Worm (Caenorhabditis elegans): ENCODE measurements around the gene lgc-47.

Gene lgc-47

ce11 chrX:9842102-9842501 lies 34.6 kb upstream of the lgc-47 start:
- TF ChIP-seq lin-14 (GFP tag; optimal IDR thresholded peaks at IDR 0.05) (peak; percentile 45), hlh-4 (tag; optimal IDR thresholded peaks at IDR 0.05) (no peak), rnt-1 (tag; optimal IDR thresholded peaks at IDR 0.05) (peak; percentile 81), nhr-71 (tag; optimal IDR thresholded peaks at IDR 0.05) (peak; percentile 25), nhr-77 (tag; optimal IDR thresholded peaks at IDR 0.05) (no peak)

DNA sequence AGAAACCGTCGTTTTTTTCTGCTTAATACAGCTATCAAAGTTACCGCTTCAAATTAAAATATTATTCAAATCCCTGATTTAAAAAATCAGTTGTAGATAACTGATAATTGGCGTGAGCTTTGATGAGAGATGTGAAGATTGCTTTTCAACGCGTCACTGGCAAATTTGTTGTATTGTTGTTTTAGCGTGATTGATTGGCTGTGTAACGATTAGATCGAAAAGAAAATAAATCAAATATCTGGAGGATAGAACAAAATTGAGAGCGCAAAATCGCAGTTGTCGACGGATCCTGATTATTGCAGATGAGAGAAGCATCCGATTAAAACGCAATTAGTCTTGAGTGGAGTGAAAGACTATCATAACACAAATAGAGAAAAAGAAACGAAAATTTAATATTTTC lies 33.4 kb upstream of the lgc-47 start:
- TF ChIP-seq C34B4.2 (tag; optimal IDR thresholded peaks at IDR 0.05) (no peak), rnt-1 (tag; optimal IDR thresholded peaks at IDR 0.05) (peak; percentile 78), lin-14 (GFP tag; optimal IDR thresholded peaks at IDR 0.05) (peak; percentile 35), lin-39 (tag; optimal IDR thresholded peaks at IDR 0.05) (peak; percentile 72), lsy-2 (tag; optimal IDR thresholded peaks at IDR 0.05) (peak in 1 of 2 experiments; percentile 5), nhr-71 (tag; optimal IDR thresholded peaks at IDR 0.05) (peak; percentile 45)

ce11 chrX:9837989-9838541 lies 30.6 kb upstream of the lgc-47 start, which contains the start of gene ipla-2:
TSS of gene ipla-2 (minus strand) at chrX:9838039.
- peak; percentile 26 to 30 for TF ChIP-seq efl-1 (optimal IDR thresholded peaks at IDR 0.05)
- TF ChIP-seq efl-1 (GFP tag; optimal IDR thresholded peaks at IDR 0.05 in 1 of 2): peak; percentile 34 to 65
- no peak for TF ChIP-seq lin-39 (tag; optimal IDR thresholded peaks at IDR 0.05)
- peak; percentile 65 for TF ChIP-seq nhr-47 (tag; optimal IDR thresholded peaks at IDR 0.05)
- no peak for TF ChIP-seq ets-5 (GFP tag; IDR thresholded peaks at IDR 0.05)
- TF ChIP-seq nhr-11 (tag; optimal IDR thresholded peaks at IDR 0.05): no peak
- TF ChIP-seq pqm-1 (tag; optimal IDR thresholded peaks at IDR 0.05): no peak
- TF ChIP-seq nhr-20 (tag; optimal IDR thresholded peaks at IDR 0.05): peak; percentile 78
- peak; percentile 88 for TF ChIP-seq snu-23 (GFP tag; optimal IDR thresholded peaks at IDR 0.05)
- no peak for TF ChIP-seq nhr-28 (tag; optimal IDR thresholded peaks at IDR 0.05)
- no peak for TF ChIP-seq aly-2 (tag; optimal IDR thresholded peaks at IDR 0.05)
- TF ChIP-seq ces-1 (GFP tag; optimal IDR thresholded peaks at IDR 0.05): no peak
- TF ChIP-seq nhr-84 (tag; optimal IDR thresholded peaks at IDR 0.05): no peak
- peak; percentile 15 for TF ChIP-seq dsc-1 (tag; optimal IDR thresholded peaks at IDR 0.05)
- no peak for TF ChIP-seq hlh-4 (tag; optimal IDR thresholded peaks at IDR 0.05)
- no peak for TF ChIP-seq Y116A8C.19 (tag; optimal IDR thresholded peaks at IDR 0.05; ENCODE audit: borderline replicate concordance)
- no peak for TF ChIP-seq nhr-237 (tag; optimal IDR thresholded peaks at IDR 0.05)
- no peak for TF ChIP-seq fkh-4 (tag; optimal IDR thresholded peaks at IDR 0.05; ENCODE audit: borderline replicate concordance)
- no peak for TF ChIP-seq grh-1 (GFP tag; IDR thresholded peaks at IDR 0.05)
- no peak for TF ChIP-seq lin-15B (tag; optimal IDR thresholded peaks at IDR 0.05)
- TF ChIP-seq elt-2 (tag; optimal IDR thresholded peaks at IDR 0.05): no peak
- peak; percentile 31 for TF ChIP-seq irx-1 (tag; optimal IDR thresholded peaks at IDR 0.05)
- peak; percentile 26 to 75 for TF ChIP-seq lin-35 (GFP tag; optimal IDR thresholded peaks at IDR 0.05)
- TF ChIP-seq ceh-63 (GFP tag; optimal IDR thresholded peaks at IDR 0.05): no peak
- TF ChIP-seq unc-86 (tag; optimal IDR thresholded peaks at IDR 0.05): no peak
- TF ChIP-seq sup-37 (GFP tag; optimal IDR thresholded peaks at IDR 0.05): no peak
- TF ChIP-seq ztf-4 (tag; optimal IDR thresholded peaks at IDR 0.05): peak; percentile 10
- peak in 2 of 3 experiments; percentile 11 to 70 for TF ChIP-seq ceh-82 (tag; optimal IDR thresholded peaks at IDR 0.05)
- no peak for TF ChIP-seq efl-3 (GFP tag; optimal IDR thresholded peaks at IDR 0.05)
- TF ChIP-seq hpl-2 (GFP tag; optimal IDR thresholded peaks at IDR 0.05): peak; percentile 68
- TF ChIP-seq tbx-2 (tag; optimal IDR thresholded peaks at IDR 0.05): peak; percentile 67
- no peak for TF ChIP-seq ceh-88 (GFP tag; IDR thresholded peaks at IDR 0.05)
- peak; percentile 77 for TF ChIP-seq fkh-8 (tag; optimal IDR thresholded peaks at IDR 0.05)
- TF ChIP-seq mab-9 (GFP tag; IDR thresholded peaks at IDR 0.05): no peak
- TF ChIP-seq unc-62 (GFP tag; optimal IDR thresholded peaks at IDR 0.05): no peak
- peak; percentile 9 for TF ChIP-seq mef-2 (tag; optimal IDR thresholded peaks at IDR 0.05)
- peak; percentile 69 for TF ChIP-seq nhr-85 (tag)
- peak; percentile 55 for TF ChIP-seq rnt-1 (tag; optimal IDR thresholded peaks at IDR 0.05)
- TF ChIP-seq nhr-76 (tag; optimal IDR thresholded peaks at IDR 0.05): no peak
- peak; percentile 70 for TF ChIP-seq swsn-7 (tag; optimal IDR thresholded peaks at IDR 0.05)
- TF ChIP-seq zag-1 (tag; optimal IDR thresholded peaks at IDR 0.05): no peak
- TF ChIP-seq mdl-1 (tag; optimal IDR thresholded peaks at IDR 0.05): peak in 1 of 2 experiments; percentile 92
- TF ChIP-seq xbp-1 (tag; optimal IDR thresholded peaks at IDR 0.05): peak; percentile 59
- TF ChIP-seq unc-98 (GFP tag; IDR thresholded peaks at IDR 0.05): no peak

Measured in whole organism, L1 larva.